Worm (Caenorhabditis elegans) whole organism, midembryonic: ENCODE measurements around the gene hlh-30.

Experiments
- tab-1 ChIP-seq: fragments of 200-800 bp; sonication (Bioruptor generic); IDR thresholded peaks from 2 replicates; pipeline ENCODE4 v1.3.6; 2022; ENCODE audit warnings: missing genetic modification characterization, missing compliant biosample characterization
- ztf-23 ChIP-seq: fragments of 200-800 bp; sonication (Bioruptor generic); IDR thresholded peaks from 2 replicates; pipeline ENCODE4 v1.3.6; 2022; ENCODE audit warnings: missing genetic modification reagents, missing genetic modification characterization, missing compliant biosample characterization

ce11 chrIV:3988638-3989152 is 46.1 kb downstream of the hlh-30 start, which contains the start of gene clec-78:
- TF ChIP-seq tab-1 (GFP tag; lab: Robert Waterston, UW), result no peak
- TF ChIP-seq ztf-23 (GFP tag; lab: Robert Waterston, UW), result no peak
